Worm (Caenorhabditis elegans) whole organism, L4/young adult: ENCODE measurements around the gene ZK180.5.

Experiments
- W03F9.2 ChIP-seq: fragments of 150-350 bp; optimal IDR thresholded peaks from 2 replicates; lab custom pipeline; 2014; ENCODE audit warnings: missing biosample characterization, missing genetic modification characterization
- dao-5 ChIP-seq: sonication (generic microtip); optimal IDR thresholded peaks from 2 replicates; lab custom pipeline; 2016; ENCODE audit warnings: missing genotype, missing genetic modification characterization, moderate library complexity, missing compliant biosample characterization
- him-1 ChIP-seq: sonication (generic microtip); optimal IDR thresholded peaks from 2 replicates; lab custom pipeline; 2016; ENCODE audit warnings: missing genotype, missing genetic modification reagents, missing genetic modification characterization, missing compliant biosample characterization

ce11 chrIV:4470885-4471772 is 45.8 kb downstream of the ZK180.5 start:
- TF ChIP-seq dao-5 (tag; lab: Kevin White, UChicago), result no peak
- peak; percentile 4 for TF ChIP-seq W03F9.2 (tag; lab: Kevin White, UChicago)
- TF ChIP-seq him-1 (tag; lab: Kevin White, UChicago), result no peak
